Worm (Caenorhabditis elegans) whole organism, young adult: ENCODE data around the gene grl-18.

Source experiments
- B0019.2 ChIP-seq: fragments of 200-800 bp; sonication (Bioruptor generic); conservative IDR thresholded peaks from 2 replicates; pipeline ENCODE4 v1.3.6; 2022; ENCODE audit warnings: missing genetic modification reagents, missing genetic modification characterization, missing compliant biosample characterization
- F37B4.10 ChIP-seq: fragments of 200-800 bp; sonication (Bioruptor generic); IDR thresholded peaks from 2 replicates; pipeline ENCODE4 v1.3.6; 2022; ENCODE audit warnings: missing genetic modification characterization, missing compliant biosample characterization
- ama-1 ChIP-seq, 3 experiments: fragments of 150-350 bp in 1 of 3; sonication (generic microtip) in 2 of 3; optimal IDR thresholded peaks; 2 replicates each; lab custom pipeline; 2014 to 2018; ENCODE audit warnings: missing biosample characterization in 2 of 3, missing genetic modification characterization in 2 of 3, missing genetic modification reagents in 2 of 3
- ets-4 ChIP-seq: fragments of 200-800 bp; sonication (Bioruptor generic); optimal IDR thresholded peaks from 2 replicates; lab custom pipeline; 2018; ENCODE audit warnings: mild to moderate bottlenecking, missing genetic modification characterization, missing compliant biosample characterization
- him-1 ChIP-seq: sonication (generic microtip); optimal IDR thresholded peaks from 2 replicates; lab custom pipeline; 2016; ENCODE audit warnings: missing genotype, missing genetic modification reagents, missing genetic modification characterization, missing compliant biosample characterization
- lin-26 ChIP-seq: fragments of 200-800 bp; sonication (Bioruptor generic); IDR thresholded peaks from 2 replicates; pipeline ENCODE4 v1.3.6; 2022; ENCODE audit warnings: missing genetic modification reagents, missing genetic modification characterization, missing compliant biosample characterization
- nfya-1 ChIP-seq: sonication (generic microtip); optimal IDR thresholded peaks from 2 replicates; lab custom pipeline; 2017; ENCODE audit warnings: antibody characterized with exemption, missing compliant biosample characterization, missing genetic modification characterization, borderline replicate concordance; ENCODE audit not compliant: insufficient read depth
- nhr-90 ChIP-seq: sonication (generic microtip); optimal IDR thresholded peaks from 2 replicates; lab custom pipeline; 2016; ENCODE audit warnings: missing genotype, mild to moderate bottlenecking, missing genetic modification characterization, missing compliant biosample characterization
- sea-2 ChIP-seq: fragments of 200-800 bp; sonication (Bioruptor generic); IDR thresholded peaks from 2 replicates; pipeline ENCODE4 v1.3.6; 2022; ENCODE audit warnings: missing genetic modification characterization, missing compliant biosample characterization
- unc-130 ChIP-seq: sonication (generic microtip); optimal IDR thresholded peaks from 2 replicates; lab custom pipeline; 2016; ENCODE audit warnings: missing genetic modification reagents, missing genetic modification characterization, missing compliant biosample characterization
- unc-62 ChIP-seq: fragments of 150-350 bp; optimal IDR thresholded peaks from 2 replicates; lab custom pipeline; 2014; ENCODE audit warnings: missing biosample characterization, missing genetic modification reagents, missing genetic modification characterization
- zim-3 ChIP-seq: sonication (generic microtip); optimal IDR thresholded peaks from 2 replicates; lab custom pipeline; 2017; ENCODE audit warnings: mild to moderate bottlenecking, missing genetic modification characterization, moderate library complexity, missing compliant biosample characterization
- ztf-28 ChIP-seq: fragments of 200-800 bp; sonication (Bioruptor generic); IDR thresholded peaks from 2 replicates; pipeline ENCODE4 v1.3.6; 2022; ENCODE audit warnings: missing genetic modification reagents, missing genetic modification characterization, missing compliant biosample characterization

- TF ChIP-seq nfya-1 (tag; lab: Kevin White, UChicago) (no peak), him-1 (tag; lab: Kevin White, UChicago) (no peak), lin-26 (GFP tag; lab: Robert Waterston, UW) (no peak), sea-2 (GFP tag; lab: Robert Waterston, UW) (no peak), zim-3 (tag; lab: Kevin White, UChicago) (no peak), F37B4.10 (GFP tag; lab: Robert Waterston, UW) (no peak), unc-62 (GFP tag; lab: Kevin White, UChicago) (no peak), unc-130 (GFP tag; lab: Kevin White, UChicago) (no peak), ama-1 (optimal IDR thresholded peaks at IDR 0.05; lab: Kevin White, UChicago) (no peak), ama-1 (GFP tag; optimal IDR thresholded peaks at IDR 0.05; lab: Kevin White, UChicago) (no peak), ztf-28 (GFP tag; lab: Robert Waterston, UW) (no peak), ets-4 (GFP tag; lab: Kevin White, UChicago) (no peak), nhr-90 (no peak), B0019.2 (no peak)
Measured at ce11 chrV:5533755-5534154, 45.1 kb upstream of the grl-18 start, which contains the start of gene grl-1.
